Fruit fly (Drosophila melanogaster) whole organism, embryonic: Measurements from ENCODE around the gene CG10137.

ENCODE experiments used
- ATbp ChIP-seq: fragments of 200-800 bp; sonication (Bioruptor generic); optimal IDR thresholded peaks from 2 replicates; lab custom pipeline; 2017; ENCODE audit warnings: missing biosample characterization, mild to moderate bottlenecking, missing genetic modification characterization, missing genetic modification reagents
- CG6654 ChIP-seq: fragments of 200-800 bp; sonication (Bioruptor generic); optimal IDR thresholded peaks from 2 replicates; lab custom pipeline; 2017; ENCODE audit warnings: missing biosample characterization, mild to moderate bottlenecking, missing genetic modification characterization
- CG8388 ChIP-seq: fragments of 200-800 bp; sonication (Bioruptor generic); optimal IDR thresholded peaks from 2 replicates; lab custom pipeline; 2019; ENCODE audit warnings: missing biosample characterization, mild to moderate bottlenecking, missing genetic modification characterization, moderate library complexity
- CkIIα-i1 ChIP-seq: fragments of 200-800 bp; sonication (Bioruptor generic); IDR thresholded peaks from 2 replicates; pipeline ENCODE4 v1.3.6; 2022; ENCODE audit warnings: missing biosample characterization, missing genetic modification characterization
- Deaf1 ChIP-seq: fragments of 200-800 bp; optimal IDR thresholded peaks from 3 replicates; lab custom pipeline; 2019; ENCODE audit warnings: missing biosample characterization, mild to moderate bottlenecking, missing genetic modification characterization, moderate library complexity
- NK7.1 ChIP-seq: fragments of 200-800 bp; sonication (Bioruptor generic); optimal IDR thresholded peaks from 3 replicates; lab custom pipeline; 2016; ENCODE audit warnings: missing biosample characterization, missing genetic modification characterization
- Neu2 ChIP-seq: fragments of 200-800 bp; sonication (Bioruptor generic); optimal IDR thresholded peaks from 3 replicates; lab custom pipeline; 2016; ENCODE audit warnings: missing biosample characterization, missing genetic modification characterization, borderline replicate concordance
- Trl ChIP-seq, 3 experiments: fragments of >200 bp in 2 of 3; fragments of 200-800 bp in 1 of 3; sonication (Bioruptor generic) in 1 of 3; optimal IDR thresholded peaks; 2 replicates in 1 of 3; 3 replicates in 2 of 3; lab custom pipeline; 2016 to 2017; ENCODE audit warnings: missing biosample characterization in 1 of 3, missing genetic modification characterization in 1 of 3
- aop ChIP-seq: fragments of 200-800 bp; sonication (Bioruptor generic); IDR thresholded peaks from 2 replicates; pipeline ENCODE4 v1.3.6; 2022; ENCODE audit warnings: missing biosample characterization, missing genetic modification characterization
- fd96Cb ChIP-seq: fragments of 200-800 bp; sonication (Bioruptor generic); optimal IDR thresholded peaks from 2 replicates; lab custom pipeline; 2018; ENCODE audit warnings: missing biosample characterization, mild to moderate bottlenecking, missing genetic modification characterization, moderate library complexity
- grau ChIP-seq: fragments of 200-800 bp; optimal IDR thresholded peaks from 3 replicates; lab custom pipeline; 2019; ENCODE audit warnings: missing biosample characterization, mild to moderate bottlenecking, missing genetic modification characterization, moderate library complexity
- her ChIP-seq: fragments of 200-800 bp; sonication (Bioruptor generic); optimal IDR thresholded peaks from 2 replicates; lab custom pipeline; 2016; ENCODE audit warnings: missing biosample characterization, missing genetic modification characterization
- ro ChIP-seq: fragments of 200-800 bp; sonication (Bioruptor generic); IDR thresholded peaks from 2 replicates; pipeline ENCODE4 v1.3.6; 2022; ENCODE audit warnings: missing biosample characterization, missing genetic modification characterization
- seq ChIP-seq: fragments of 200-800 bp; sonication (Bioruptor generic); IDR thresholded peaks from 2 replicates; pipeline ENCODE4 v1.3.6; 2022; ENCODE audit warnings: missing biosample characterization, missing genetic modification characterization

dm6 chr2L:19567305-19567898 lies 40.9 kb downstream of the CG10137 start:
- TF ChIP-seq fd96Cb (tag; lab: Kevin White, UChicago) (no peak), grau (tag; lab: Kevin White, UChicago) (no peak), aop (GFP tag; lab: Robert Waterston, UW) (no peak), her (GFP tag; lab: Kevin White, UChicago) (no peak), CG8388 (no peak), seq (no peak), CkIIα-i1 (GFP tag; lab: Robert Waterston, UW) (no peak), CG6654 (GFP tag; lab: Kevin White, UChicago) (no peak), Deaf1 (tag; lab: Kevin White, UChicago) (no peak), Trl (optimal IDR thresholded peaks at IDR 0.05; lab: Kevin White, UChicago) (no peak), Trl (GFP tag; optimal IDR thresholded peaks at IDR 0.05; lab: Kevin White, UChicago) (no peak), ATbp (GFP tag; lab: Kevin White, UChicago) (no peak), ro (GFP tag; lab: Robert Waterston, UW) (no peak), NK7.1 (GFP tag; lab: Kevin White, UChicago) (no peak), Neu2 (GFP tag; lab: Kevin White, UChicago) (no peak)
